Fruit fly (Drosophila melanogaster): ENCODE data around the gene ATPsynO.

dm6 chr3R:15246601-15247000 is 18.8 kb upstream of the ATPsynO start:
- TF ChIP-seq CG6792 (GFP tag; optimal IDR thresholded peaks at IDR 0.05): no peak
- no peak for TF ChIP-seq pdm3 (GFP tag; optimal IDR thresholded peaks at IDR 0.05)
- TF ChIP-seq CG16779 (tag; optimal IDR thresholded peaks at IDR 0.05): no peak
- no peak for TF ChIP-seq CG6163 (GFP tag; IDR thresholded peaks at IDR 0.05)

Measured in whole organism, prepupa.